Fruit fly (Drosophila melanogaster) whole organism, embryonic: Measurements from ENCODE around the gene CG44362.

ENCODE experiments used
- Blimp-1 ChIP-seq: fragments of 200-800 bp; sonication (Bioruptor generic); optimal IDR thresholded peaks from 3 replicates; lab custom pipeline; 2018; ENCODE audit warnings: missing biosample characterization, missing genetic modification characterization, mild to moderate bottlenecking, moderate library complexity, missing genetic modification reagents
- CG10147 ChIP-seq: fragments of 200-800 bp; sonication (Bioruptor generic); optimal IDR thresholded peaks from 2 replicates; lab custom pipeline; 2019; ENCODE audit warnings: missing biosample characterization, mild to moderate bottlenecking, missing genetic modification characterization, moderate library complexity
- CG10366 ChIP-seq: fragments of 200-800 bp; sonication (Bioruptor generic); IDR thresholded peaks from 2 replicates; pipeline ENCODE4 v1.3.6; 2022; ENCODE audit warnings: missing biosample characterization, missing genetic modification characterization
- CG10431 ChIP-seq: fragments of 200-800 bp; sonication (Bioruptor generic); optimal IDR thresholded peaks from 3 replicates; lab custom pipeline; 2018; ENCODE audit warnings: missing biosample characterization, mild to moderate bottlenecking, missing genetic modification characterization
- CG10654 ChIP-seq: fragments of 200-800 bp; sonication (Bioruptor generic); optimal IDR thresholded peaks from 2 replicates; lab custom pipeline; 2016; ENCODE audit warnings: missing biosample characterization, missing genetic modification characterization
- CG10959 ChIP-seq: fragments of 200-800 bp; sonication (Bioruptor generic); IDR thresholded peaks from 2 replicates; pipeline ENCODE4 v1.3.6; 2022; ENCODE audit warnings: missing biosample characterization, missing genetic modification characterization
- CG13775 ChIP-seq: fragments of 200-800 bp; sonication (Bioruptor generic); optimal IDR thresholded peaks from 3 replicates; lab custom pipeline; 2017; ENCODE audit warnings: missing biosample characterization, mild to moderate bottlenecking, missing genetic modification characterization
- CG14667 ChIP-seq: fragments of 200-800 bp; sonication (Bioruptor generic); IDR thresholded peaks from 2 replicates; pipeline ENCODE4 v1.3.6; 2022; ENCODE audit warnings: missing biosample characterization, missing genetic modification characterization
- CG1647 ChIP-seq: fragments of 200-800 bp; sonication (Bioruptor generic); optimal IDR thresholded peaks from 3 replicates; lab custom pipeline; 2016; ENCODE audit warnings: missing biosample characterization, missing genetic modification characterization
- CG17385 ChIP-seq: fragments of 200-800 bp; sonication (Bioruptor generic); optimal IDR thresholded peaks from 3 replicates; lab custom pipeline; 2018; ENCODE audit warnings: missing biosample characterization, mild to moderate bottlenecking, missing genetic modification characterization
- CG18262 ChIP-seq: fragments of 200-800 bp; optimal IDR thresholded peaks from 3 replicates; lab custom pipeline; 2019; ENCODE audit warnings: missing biosample characterization, mild to moderate bottlenecking, missing genetic modification characterization, moderate library complexity
- CG18599 ChIP-seq: fragments of 200-800 bp; sonication (Bioruptor generic); optimal IDR thresholded peaks from 3 replicates; lab custom pipeline; 2017; ENCODE audit warnings: missing biosample characterization, missing genetic modification characterization, mild to moderate bottlenecking, moderate library complexity, missing genetic modification reagents
- CG2129 ChIP-seq: fragments of 200-800 bp; sonication (Bioruptor generic); IDR thresholded peaks from 2 replicates; pipeline ENCODE4 v1.3.6; 2022; ENCODE audit warnings: missing biosample characterization, missing genetic modification characterization; ENCODE audit not compliant: partially characterized antibody
- CG34422 ChIP-seq: fragments of 200-800 bp; sonication (Bioruptor generic); IDR thresholded peaks from 3 replicates; pipeline ENCODE4 v1.3.6; 2022; ENCODE audit warnings: missing biosample characterization, missing genetic modification characterization
- CG3847 ChIP-seq: fragments of 200-800 bp; sonication (Bioruptor generic); IDR thresholded peaks from 2 replicates; pipeline ENCODE4 v1.3.6; 2022; ENCODE audit warnings: missing biosample characterization, missing genetic modification characterization
- CG4328 ChIP-seq: fragments of 200-800 bp; sonication (Bioruptor generic); optimal IDR thresholded peaks from 3 replicates; lab custom pipeline; 2017; ENCODE audit warnings: missing biosample characterization, missing genetic modification reagents, missing genetic modification characterization
- CG43689 ChIP-seq: fragments of 200-800 bp; sonication (Bioruptor generic); IDR thresholded peaks from 2 replicates; pipeline ENCODE4 v1.3.6; 2022; ENCODE audit warnings: missing biosample characterization, missing genetic modification characterization
- CG6254 ChIP-seq: fragments of 200-800 bp; sonication (Bioruptor generic); optimal IDR thresholded peaks from 3 replicates; lab custom pipeline; 2017; ENCODE audit warnings: mild to moderate bottlenecking, missing biosample characterization, missing genetic modification reagents, missing genetic modification characterization
- CG6791 ChIP-seq: fragments of 200-800 bp; sonication (Bioruptor generic); IDR thresholded peaks from 3 replicates; pipeline ENCODE4 v1.3.6; 2022; ENCODE audit warnings: missing biosample characterization, missing genetic modification characterization; ENCODE audit not compliant: partially characterized antibody
- CG7372 ChIP-seq: fragments of 200-800 bp; sonication (Bioruptor generic); IDR thresholded peaks from 2 replicates; pipeline ENCODE4 v1.3.6; 2022; ENCODE audit warnings: missing biosample characterization, missing genetic modification characterization
- CG7963 ChIP-seq: fragments of 200-800 bp; sonication (Bioruptor generic); IDR thresholded peaks from 3 replicates; pipeline ENCODE4 v1.3.6; 2022; ENCODE audit warnings: missing biosample characterization, missing genetic modification characterization; ENCODE audit not compliant: partially characterized antibody
- CG8089 ChIP-seq: fragments of 200-800 bp; sonication (Bioruptor generic); optimal IDR thresholded peaks from 3 replicates; lab custom pipeline; 2016; ENCODE audit warnings: missing biosample characterization, missing genetic modification characterization
- CG9437 ChIP-seq: fragments of 200-800 bp; sonication (Bioruptor generic); optimal IDR thresholded peaks from 2 replicates; lab custom pipeline; 2018; ENCODE audit warnings: missing biosample characterization, mild to moderate bottlenecking, missing genetic modification characterization
- CHES-1-like ChIP-seq: fragments of 200-800 bp; sonication (Bioruptor generic); optimal IDR thresholded peaks from 2 replicates; lab custom pipeline; 2016; ENCODE audit warnings: missing biosample characterization, missing genetic modification characterization
- Dll ChIP-seq: fragments of 200-800 bp; sonication (Bioruptor generic); IDR thresholded peaks from 4 replicates; pipeline ENCODE4 v1.3.6; 2022; ENCODE audit warnings: missing biosample characterization, missing genetic modification characterization; ENCODE audit not compliant: partially characterized antibody
- E2f1 ChIP-seq: fragments of 200-800 bp; sonication (Bioruptor generic); IDR thresholded peaks from 2 replicates; pipeline ENCODE4 v1.3.6; 2022; ENCODE audit warnings: missing biosample characterization, missing genetic modification characterization
- E2f2 ChIP-seq: fragments of 200-800 bp; sonication (Bioruptor generic); IDR thresholded peaks from 2 replicates; pipeline ENCODE4 v1.3.6; 2022; ENCODE audit warnings: missing biosample characterization, missing genetic modification characterization
- ERR ChIP-seq: fragments of 200-800 bp; sonication (Bioruptor generic); optimal IDR thresholded peaks from 2 replicates; lab custom pipeline; 2016; ENCODE audit warnings: missing biosample characterization, missing genetic modification characterization
- Gsc ChIP-seq: fragments of 200-800 bp; sonication (Bioruptor generic); IDR thresholded peaks from 2 replicates; pipeline ENCODE4 v1.3.6; 2022; ENCODE audit warnings: missing biosample characterization, missing genetic modification characterization
- HLH3B ChIP-seq: fragments of 200-800 bp; sonication (Bioruptor generic); IDR thresholded peaks from 2 replicates; pipeline ENCODE4 v1.3.6; 2022; ENCODE audit warnings: missing biosample characterization, missing genetic modification characterization
- HmgZ ChIP-seq: fragments of 200-800 bp; sonication (Bioruptor generic); optimal IDR thresholded peaks from 2 replicates; lab custom pipeline; 2018; ENCODE audit warnings: missing biosample characterization, mild to moderate bottlenecking, missing genetic modification characterization
- Oli ChIP-seq: fragments of 200-800 bp; sonication (Bioruptor generic); optimal IDR thresholded peaks from 2 replicates; lab custom pipeline; 2018; ENCODE audit warnings: missing biosample characterization, mild to moderate bottlenecking, missing genetic modification characterization, moderate library complexity
- Side ChIP-seq: fragments of 200-800 bp; sonication (Bioruptor generic); optimal IDR thresholded peaks from 2 replicates; lab custom pipeline; 2016; ENCODE audit warnings: missing biosample characterization, missing genetic modification characterization
- Sry-δ ChIP-seq: fragments of 200-800 bp; sonication (Bioruptor generic); optimal IDR thresholded peaks from 2 replicates; lab custom pipeline; 2016; ENCODE audit warnings: missing biosample characterization, missing genetic modification characterization
- Usf ChIP-seq: fragments of 200-800 bp; sonication (Bioruptor generic); optimal IDR thresholded peaks from 2 replicates; lab custom pipeline; 2017; ENCODE audit warnings: missing genotype, missing biosample characterization, missing genetic modification characterization
- Xrp1 ChIP-seq: fragments of 200-800 bp; sonication (Bioruptor generic); IDR thresholded peaks from 2 replicates; pipeline ENCODE4 v1.3.6; 2022; ENCODE audit warnings: missing biosample characterization, missing genetic modification characterization
- cad ChIP-seq: fragments of >200 bp; optimal IDR thresholded peaks from 2 replicates; lab custom pipeline; 2017; ENCODE audit warnings: missing biosample characterization, missing genetic modification characterization
- chm ChIP-seq: fragments of 200-800 bp; sonication (Bioruptor generic); IDR thresholded peaks from 2 replicates; pipeline ENCODE4 v1.3.6; 2022; ENCODE audit warnings: missing biosample characterization, missing genetic modification characterization
- ci ChIP-seq: fragments of 200-800 bp; sonication (Bioruptor generic); IDR thresholded peaks from 3 replicates; pipeline ENCODE4 v1.3.6; 2022; ENCODE audit warnings: missing biosample characterization, missing genetic modification characterization
- fd64A ChIP-seq: fragments of 200-800 bp; sonication (Bioruptor generic); optimal IDR thresholded peaks from 3 replicates; lab custom pipeline; 2018; ENCODE audit warnings: missing biosample characterization, mild to moderate bottlenecking, missing genetic modification characterization
- grn ChIP-seq: fragments of 200-800 bp; sonication (Bioruptor generic); optimal IDR thresholded peaks from 3 replicates; lab custom pipeline; 2017; ENCODE audit warnings: missing biosample characterization, missing genetic modification characterization
- hbn ChIP-seq: fragments of 200-800 bp; sonication (Bioruptor generic); IDR thresholded peaks from 2 replicates; pipeline ENCODE4 v1.3.6; 2022; ENCODE audit warnings: missing biosample characterization, missing genetic modification characterization; ENCODE audit not compliant: partially characterized antibody
- ind ChIP-seq: fragments of 200-800 bp; sonication (Bioruptor generic); optimal IDR thresholded peaks from 3 replicates; lab custom pipeline; 2016; ENCODE audit warnings: missing biosample characterization, missing genetic modification characterization
- maf-S ChIP-seq: fragments of 200-800 bp; sonication (Bioruptor generic); optimal IDR thresholded peaks from 2 replicates; lab custom pipeline; 2016; ENCODE audit warnings: missing biosample characterization, missing genetic modification characterization
- mam ChIP-seq: fragments of 200-800 bp; sonication (Bioruptor generic); optimal IDR thresholded peaks from 3 replicates; lab custom pipeline; 2016; ENCODE audit warnings: missing biosample characterization, missing genetic modification characterization
- pzg ChIP-seq: fragments of 200-800 bp; sonication (Bioruptor generic); optimal IDR thresholded peaks from 3 replicates; lab custom pipeline; 2018; ENCODE audit warnings: missing biosample characterization, mild to moderate bottlenecking, missing genetic modification characterization, moderate library complexity
- slbo ChIP-seq: fragments of 200-800 bp; sonication (Bioruptor generic); IDR thresholded peaks from 2 replicates; pipeline ENCODE4 v1.3.6; 2022; ENCODE audit warnings: missing biosample characterization, missing genetic modification characterization
- so ChIP-seq: fragments of 200-800 bp; sonication (Bioruptor generic); IDR thresholded peaks from 3 replicates; pipeline ENCODE4 v1.3.6; 2022; ENCODE audit warnings: missing biosample characterization, missing genetic modification characterization
- tna ChIP-seq: fragments of 200-800 bp; sonication (Bioruptor generic); IDR thresholded peaks from 2 replicates; pipeline ENCODE4 v1.3.6; 2022; ENCODE audit warnings: missing biosample characterization, missing genetic modification characterization; ENCODE audit not compliant: partially characterized antibody
- wor ChIP-seq: fragments of 200-800 bp; sonication (Bioruptor generic); IDR thresholded peaks from 2 replicates; pipeline ENCODE4 v1.3.6; 2022; ENCODE audit warnings: missing biosample characterization, missing genetic modification characterization

Gene CG44362

dm6 chr3L:11431251-11431925 lies 34.0 kb downstream of the CG44362 start (continued):
- peak; percentile 39 for TF ChIP-seq maf-S
- TF ChIP-seq CG3847: peak; percentile 75
- TF ChIP-seq CG1647: peak; percentile 30
- peak; percentile 56 for TF ChIP-seq Usf (GFP tag; lab: Kevin White, UChicago)
- peak; percentile 59 for TF ChIP-seq CHES-1-like
- TF ChIP-seq CG8089: peak; percentile 56
- peak; percentile 64 for TF ChIP-seq CG17385
- TF ChIP-seq HmgZ (tag; lab: Kevin White, UChicago): peak; percentile 62
- peak; percentile 88 for TF ChIP-seq Oli
- TF ChIP-seq CG18262: peak; percentile 48
- no peak for TF ChIP-seq grn (GFP tag; lab: Kevin White, UChicago)
- TF ChIP-seq Sry-δ (GFP tag; lab: Kevin White, UChicago): no peak
- TF ChIP-seq pzg: no peak
- peak; percentile 55; the same call in 1 of the 2 replicates for TF ChIP-seq chm (GFP tag; lab: Robert Waterston, UW)
- TF ChIP-seq CG13775 (GFP tag; lab: Kevin White, UChicago): peak; percentile 51
- 0 out of 2 replicates have a peak, but pooled peaks have one; percentile 39 for TF ChIP-seq CG10959
- peak; percentile 25 for TF ChIP-seq CG10654
- peak; percentile 18 for TF ChIP-seq CG4328
- no peak for TF ChIP-seq CG10431 (GFP tag; lab: Kevin White, UChicago)
- TF ChIP-seq CG18599: peak; percentile 42
- peak; percentile 47; the same call in 1 of the 2 replicates for TF ChIP-seq CG7372 (GFP tag; lab: Robert Waterston, UW)
- no peak for TF ChIP-seq CG7963 (GFP tag; lab: Robert Waterston, UW)
- TF ChIP-seq fd64A (GFP tag; lab: Kevin White, UChicago): no peak
- TF ChIP-seq Blimp-1 (GFP tag; lab: Kevin White, UChicago): peak; percentile 33
- no peak for TF ChIP-seq hbn
- peak; percentile 63; the same call in 2 of the 3 replicates for TF ChIP-seq CG34422
- no peak for TF ChIP-seq CG10147 (GFP tag; lab: Kevin White, UChicago)
- peak; percentile 55; the same call in 1 of the 2 replicates for TF ChIP-seq Xrp1 (GFP tag; lab: Robert Waterston, UW)
- peak; percentile 89 for TF ChIP-seq ci (GFP tag; lab: Robert Waterston, UW)
- peak; percentile 45 for TF ChIP-seq Side (GFP tag; lab: Kevin White, UChicago)
- TF ChIP-seq HLH3B (GFP tag; lab: Robert Waterston, UW): peak; percentile 75
- TF ChIP-seq cad (GFP tag; lab: Kevin White, UChicago): no peak
- TF ChIP-seq CG43689 (GFP tag; lab: Robert Waterston, UW): peak; percentile 64
- no peak for TF ChIP-seq tna (GFP tag; lab: Robert Waterston, UW)
- peak; percentile 42 for TF ChIP-seq ERR (GFP tag; lab: Kevin White, UChicago)
- peak; percentile 69 for TF ChIP-seq wor (GFP tag; lab: Robert Waterston, UW)
- TF ChIP-seq mam (GFP tag; lab: Kevin White, UChicago): peak; percentile 77
- no peak for TF ChIP-seq Gsc (GFP tag; lab: Robert Waterston, UW)
- TF ChIP-seq CG10366 (GFP tag; lab: Robert Waterston, UW): peak; percentile 89
- peak; percentile 76 for TF ChIP-seq ind
- TF ChIP-seq E2f2 (GFP tag; lab: Robert Waterston, UW): peak; percentile 36; the same call in 1 of the 2 replicates
- TF ChIP-seq slbo (GFP tag; lab: Robert Waterston, UW): peak; percentile 94
- TF ChIP-seq CG6791 (GFP tag; lab: Robert Waterston, UW): no peak
- TF ChIP-seq so (GFP tag; lab: Robert Waterston, UW): peak; percentile 61; the same call in 1 of the 3 replicates
- no peak for TF ChIP-seq CG2129
- TF ChIP-seq CG14667 (GFP tag; lab: Robert Waterston, UW): peak; percentile 46; the same call in 1 of the 2 replicates
- TF ChIP-seq Dll (GFP tag; lab: Robert Waterston, UW): no peak
- peak; percentile 72 for TF ChIP-seq E2f1 (GFP tag; lab: Robert Waterston, UW)
- TF ChIP-seq CG6254 (GFP tag; lab: Kevin White, UChicago): no peak
- peak; percentile 39 for TF ChIP-seq CG9437 (GFP tag; lab: Kevin White, UChicago)
